Worm (Caenorhabditis elegans) whole organism, L1 larva: ENCODE measurements around the gene ula-1.

Experiments used
- C04F5.9 ChIP-seq: sonication (generic microtip); optimal IDR thresholded peaks from 2 replicates; lab custom pipeline; 2016; ENCODE audit warnings: missing genetic modification characterization, missing compliant biosample characterization
- C16A3.4 ChIP-seq: fragments of 150-350 bp; optimal IDR thresholded peaks from 2 replicates; lab custom pipeline; 2014; ENCODE audit warnings: missing biosample characterization, missing genetic modification characterization
- C34B4.2 ChIP-seq: sonication (generic microtip); optimal IDR thresholded peaks from 2 replicates; lab custom pipeline; 2017; ENCODE audit warnings: mild to moderate bottlenecking, missing genetic modification characterization, missing compliant biosample characterization
- F16B12.6 ChIP-seq: fragments of 150-350 bp; optimal IDR thresholded peaks from 2 replicates; lab custom pipeline; 2014; ENCODE audit warnings: missing biosample characterization, missing genetic modification characterization
- aha-1 ChIP-seq: fragments of 150-350 bp; optimal IDR thresholded peaks from 2 replicates; lab custom pipeline; 2014; ENCODE audit warnings: missing biosample characterization, missing genetic modification characterization
- alr-1 ChIP-seq: fragments of 200-800 bp; sonication (Bioruptor generic); optimal IDR thresholded peaks from 2 replicates; lab custom pipeline; 2018; ENCODE audit warnings: borderline replicate concordance, mild to moderate bottlenecking, missing genetic modification characterization, missing compliant biosample characterization
- blmp-1 ChIP-seq: fragments of 150-350 bp; optimal IDR thresholded peaks from 2 replicates; lab custom pipeline; 2014; ENCODE audit warnings: missing biosample characterization, missing genetic modification characterization
- ceh-63 ChIP-seq: fragments of 200-800 bp; sonication (Bioruptor generic); optimal IDR thresholded peaks from 2 replicates; lab custom pipeline; 2018; ENCODE audit warnings: mild to moderate bottlenecking, missing genetic modification characterization, missing compliant biosample characterization
- ceh-8 ChIP-seq: fragments of 200-800 bp; sonication (Bioruptor generic); optimal IDR thresholded peaks from 2 replicates; lab custom pipeline; 2018; ENCODE audit warnings: mild to moderate bottlenecking, missing genetic modification characterization, moderate library complexity, missing compliant biosample characterization
- ces-1 ChIP-seq: fragments of 150-350 bp; optimal IDR thresholded peaks from 2 replicates; lab custom pipeline; 2014; ENCODE audit warnings: missing biosample characterization, missing genetic modification reagents, missing genetic modification characterization
- dpl-1 ChIP-seq, 3 experiments: fragments of 150-350 bp in 2 of 3; sonication (generic microtip) in 1 of 3; optimal IDR thresholded peaks; 2 replicates each; lab custom pipeline; 2014 to 2017; ENCODE audit warnings: missing biosample characterization in 3 of 3, missing genetic modification characterization in 3 of 3, missing genetic modification reagents in 3 of 3
- dsc-1 ChIP-seq: sonication (generic microtip); optimal IDR thresholded peaks from 2 replicates; lab custom pipeline; 2016; ENCODE audit warnings: mild to moderate bottlenecking, missing genetic modification characterization, missing compliant biosample characterization
- efl-1 ChIP-seq, 4 experiments: fragments of 150-350 bp; optimal IDR thresholded peaks in 3 of 4; peaks in 1 of 4; 1 replicate in 1 of 4; 2 replicates in 3 of 4; lab custom pipeline; 2014; ENCODE audit warnings: missing biosample characterization in 2 of 4, missing genetic modification characterization in 2 of 4, missing genetic modification reagents in 2 of 4
- egl-13 ChIP-seq: sonication (generic microtip); optimal IDR thresholded peaks from 2 replicates; lab custom pipeline; 2016; ENCODE audit warnings: missing genotype, missing genetic modification reagents, missing genetic modification characterization, missing compliant biosample characterization
- elt-3 ChIP-seq, 6 experiments: fragments of 150-350 bp in 1 of 6; sonication (generic microtip); optimal IDR thresholded peaks; 2 replicates each; lab custom pipeline; 2017 to 2018; ENCODE audit warnings: missing biosample characterization in 6 of 6, missing genetic modification characterization in 6 of 6, inconsistent platforms in 1 of 6
- fos-1 ChIP-seq: fragments of 150-350 bp; optimal IDR thresholded peaks from 2 replicates; lab custom pipeline; 2014; ENCODE audit warnings: missing biosample characterization, missing genetic modification characterization
- hlh-17 ChIP-seq: fragments of 200-800 bp; sonication (Bioruptor generic); optimal IDR thresholded peaks from 2 replicates; lab custom pipeline; 2018; ENCODE audit warnings: missing genetic modification characterization, mild to moderate bottlenecking, missing compliant biosample characterization, moderate library complexity, borderline replicate concordance
- hlh-4 ChIP-seq: sonication (generic microtip); optimal IDR thresholded peaks from 2 replicates; lab custom pipeline; 2016; ENCODE audit warnings: mild to moderate bottlenecking, missing genetic modification characterization, missing compliant biosample characterization
- hpl-2 ChIP-seq: fragments of 150-350 bp; optimal IDR thresholded peaks from 2 replicates; lab custom pipeline; 2014; ENCODE audit warnings: missing biosample characterization, missing genetic modification reagents, missing genetic modification characterization
- lin-13 ChIP-seq: fragments of 150-350 bp; optimal IDR thresholded peaks from 2 replicates; lab custom pipeline; 2014; ENCODE audit warnings: missing biosample characterization, missing genetic modification reagents, missing genetic modification characterization
- lin-14 ChIP-seq: fragments of 200-800 bp; sonication (Bioruptor generic); optimal IDR thresholded peaks from 2 replicates; lab custom pipeline; 2018; ENCODE audit warnings: mild to moderate bottlenecking, missing genetic modification characterization, moderate library complexity, missing compliant biosample characterization
- lin-15B ChIP-seq: fragments of 150-350 bp; sonication (generic microtip); optimal IDR thresholded peaks from 3 replicates; lab custom pipeline; 2014; ENCODE audit warnings: missing biosample characterization, missing genetic modification characterization
- lin-35 ChIP-seq, 2 experiments: fragments of 150-350 bp; optimal IDR thresholded peaks; 2 replicates each; lab custom pipeline; 2014; ENCODE audit warnings: missing biosample characterization in 2 of 2, missing genetic modification characterization in 2 of 2, missing genetic modification reagents in 2 of 2
- lin-39 ChIP-seq: fragments of 150-350 bp; optimal IDR thresholded peaks from 2 replicates; lab custom pipeline; 2014; ENCODE audit warnings: missing biosample characterization, missing genetic modification reagents, missing genetic modification characterization
- lir-3 ChIP-seq: sonication (generic microtip); optimal IDR thresholded peaks from 2 replicates; lab custom pipeline; 2016; ENCODE audit warnings: mild to moderate bottlenecking, missing genetic modification characterization, moderate library complexity, missing compliant biosample characterization; ENCODE audit not compliant: poor library complexity
- lsy-2 ChIP-seq, 2 experiments: fragments of 150-350 bp; optimal IDR thresholded peaks; 2 replicates each; lab custom pipeline; 2014; ENCODE audit warnings: missing biosample characterization in 2 of 2, missing genetic modification characterization in 2 of 2
- mab-9 ChIP-seq: fragments of 200-800 bp; sonication (Bioruptor generic); IDR thresholded peaks from 2 replicates; pipeline ENCODE4 v1.3.6; 2022; ENCODE audit warnings: missing genetic modification reagents, missing genetic modification characterization, missing compliant biosample characterization
- mdl-1 ChIP-seq, 2 experiments: fragments of 150-350 bp; optimal IDR thresholded peaks; 2 replicates each; lab custom pipeline; 2014 to 2017; ENCODE audit warnings: missing biosample characterization in 2 of 2, missing genetic modification characterization in 2 of 2, inconsistent platforms in 1 of 2
- mef-2 ChIP-seq: fragments of 150-350 bp; optimal IDR thresholded peaks from 2 replicates; lab custom pipeline; 2014; ENCODE audit warnings: missing biosample characterization, missing genetic modification characterization
- mep-1 ChIP-seq: fragments of 150-350 bp; optimal IDR thresholded peaks from 2 replicates; lab custom pipeline; 2014; ENCODE audit warnings: missing biosample characterization, missing genetic modification characterization
- nhr-12 ChIP-seq: sonication (generic microtip); optimal IDR thresholded peaks from 2 replicates; lab custom pipeline; 2017; ENCODE audit warnings: missing biosample characterization, missing genetic modification characterization
- nhr-237 ChIP-seq: fragments of 150-350 bp; optimal IDR thresholded peaks from 2 replicates; lab custom pipeline; 2014; ENCODE audit warnings: missing biosample characterization, missing genetic modification characterization
- nhr-28 ChIP-seq: fragments of 150-350 bp; optimal IDR thresholded peaks from 2 replicates; lab custom pipeline; 2014; ENCODE audit warnings: missing biosample characterization, missing genetic modification characterization
- nhr-71 ChIP-seq: sonication (generic microtip); optimal IDR thresholded peaks from 2 replicates; lab custom pipeline; 2016; ENCODE audit warnings: mild to moderate bottlenecking, missing genetic modification characterization, moderate library complexity, missing compliant biosample characterization
- nhr-76 ChIP-seq: sonication (generic microtip); optimal IDR thresholded peaks from 2 replicates; lab custom pipeline; 2017; ENCODE audit warnings: missing biosample characterization, missing genetic modification characterization
- nhr-84 ChIP-seq: sonication (generic microtip); optimal IDR thresholded peaks from 2 replicates; lab custom pipeline; 2017; ENCODE audit warnings: missing biosample characterization, missing genetic modification characterization
- nhr-90 ChIP-seq: sonication (generic microtip); optimal IDR thresholded peaks from 2 replicates; lab custom pipeline; 2016; ENCODE audit warnings: mild to moderate bottlenecking, missing genetic modification characterization, missing compliant biosample characterization; ENCODE audit not compliant: poor library complexity
- pax-3 ChIP-seq: fragments of 200-800 bp; sonication (Bioruptor generic); optimal IDR thresholded peaks from 2 replicates; lab custom pipeline; 2018; ENCODE audit warnings: mild to moderate bottlenecking, missing genetic modification characterization, moderate library complexity, missing compliant biosample characterization
- skn-1 ChIP-seq: fragments of 150-350 bp; optimal IDR thresholded peaks from 2 replicates; lab custom pipeline; 2014; ENCODE audit warnings: missing biosample characterization, missing genetic modification characterization
- snpc-4 ChIP-seq: fragments of 150-350 bp; optimal IDR thresholded peaks from 2 replicates; lab custom pipeline; 2014; ENCODE audit warnings: missing biosample characterization, missing genetic modification characterization
- snu-23 ChIP-seq: sonication (generic microtip); optimal IDR thresholded peaks from 2 replicates; lab custom pipeline; 2016; ENCODE audit warnings: missing genetic modification characterization, missing compliant biosample characterization
- sox-4 ChIP-seq: sonication (generic microtip); optimal IDR thresholded peaks from 2 replicates; lab custom pipeline; 2016; ENCODE audit warnings: missing genetic modification characterization, missing compliant biosample characterization
- sptf-1 ChIP-seq: fragments of 150-350 bp; optimal IDR thresholded peaks from 2 replicates; lab custom pipeline; 2014; ENCODE audit warnings: missing biosample characterization, missing genetic modification characterization
- swsn-7 ChIP-seq: sonication (generic microtip); optimal IDR thresholded peaks from 2 replicates; lab custom pipeline; 2016; ENCODE audit warnings: missing genetic modification characterization, missing compliant biosample characterization
- tlp-1 ChIP-seq: fragments of 150-350 bp; optimal IDR thresholded peaks from 2 replicates; lab custom pipeline; 2014; ENCODE audit warnings: missing biosample characterization, missing genetic modification characterization
- unc-130 ChIP-seq: fragments of 150-350 bp; optimal IDR thresholded peaks from 2 replicates; lab custom pipeline; 2017; ENCODE audit warnings: missing biosample characterization, missing genetic modification characterization, inconsistent platforms
- unc-30 ChIP-seq: sonication (generic microtip); optimal IDR thresholded peaks from 2 replicates; lab custom pipeline; 2017; ENCODE audit warnings: missing biosample characterization, missing genetic modification characterization
- unc-86 ChIP-seq: sonication (generic microtip); optimal IDR thresholded peaks from 2 replicates; lab custom pipeline; 2016; ENCODE audit warnings: missing genetic modification characterization, missing compliant biosample characterization
- unc-98 ChIP-seq: fragments of 200-800 bp; sonication (Bioruptor generic); IDR thresholded peaks from 2 replicates; pipeline ENCODE4 v1.3.6; 2022; ENCODE audit warnings: missing genetic modification characterization, missing compliant biosample characterization
- zip-4 ChIP-seq: fragments of 200-800 bp; sonication (Bioruptor generic); optimal IDR thresholded peaks from 2 replicates; lab custom pipeline; 2018; ENCODE audit warnings: mild to moderate bottlenecking, missing genetic modification characterization, moderate library complexity, missing compliant biosample characterization
- ztf-11 ChIP-seq, 2 experiments: sonication (generic microtip); optimal IDR thresholded peaks; 2 replicates each; lab custom pipeline; 2016 to 2017; ENCODE audit warnings: missing genetic modification characterization in 2 of 2, missing biosample characterization in 1 of 2, missing compliant biosample characterization in 1 of 2
- ztf-4 ChIP-seq: fragments of 150-350 bp; optimal IDR thresholded peaks from 2 replicates; lab custom pipeline; 2014; ENCODE audit warnings: missing biosample characterization, missing genetic modification characterization

The ula-1 gene

ce11 chrIII:4962886-4963285, 42.8 kb upstream of the ula-1 start, which contains the start of gene C27F2.9 (continued):
- TF ChIP-seq ztf-11 (tag; optimal IDR thresholded peaks at IDR 0.05; lab: Kevin White, UChicago) = peak in 1 of 2 experiments; percentile 83
- peak; percentile 21 for TF ChIP-seq nhr-12
- peak; percentile 72 for TF ChIP-seq zip-4 (GFP tag; lab: Kevin White, UChicago)
- TF ChIP-seq mep-1 = peak; percentile 95
- TF ChIP-seq dpl-1 (GFP tag; optimal IDR thresholded peaks at IDR 0.05; lab: Kevin White, UChicago) = peak; percentile 99 to 100 (median 99)
- peak; percentile 95 for TF ChIP-seq nhr-71 (tag; lab: Kevin White, UChicago)
- TF ChIP-seq nhr-28 = no peak
- peak; percentile 78 for TF ChIP-seq pax-3
- peak; percentile 88 for TF ChIP-seq lin-14 (GFP tag; lab: Kevin White, UChicago)
- TF ChIP-seq lin-13 = peak; percentile 71
- peak in 1 of 2 experiments; percentile 71 for TF ChIP-seq mdl-1 (tag; optimal IDR thresholded peaks at IDR 0.05; lab: Kevin White, UChicago)
- no peak for TF ChIP-seq nhr-84 (tag; lab: Kevin White, UChicago)
- peak; percentile 84 for TF ChIP-seq mab-9
- TF ChIP-seq ztf-4 (tag; lab: Kevin White, UChicago) = peak; percentile 61
- peak; percentile 75 for TF ChIP-seq F16B12.6 (tag; lab: Kevin White, UChicago)
- TF ChIP-seq dsc-1 (tag; lab: Kevin White, UChicago) = peak; percentile 94
- peak; percentile 89 for TF ChIP-seq unc-86 (tag; lab: Kevin White, UChicago)
- no peak for TF ChIP-seq ces-1
- TF ChIP-seq sox-4 (tag; lab: Kevin White, UChicago) = peak; percentile 82
- peak; percentile 86 for TF ChIP-seq lin-39 (tag; lab: Kevin White, UChicago)
- TF ChIP-seq C16A3.4 = peak; percentile 92
- TF ChIP-seq ceh-63 = no peak
- TF ChIP-seq sptf-1 (tag; lab: Kevin White, UChicago) = no peak
- peak; percentile 84 for TF ChIP-seq nhr-237 (tag; lab: Kevin White, UChicago)
- TF ChIP-seq ceh-8 (GFP tag; lab: Kevin White, UChicago) = peak; percentile 84
- TF ChIP-seq nhr-90 (tag; lab: Kevin White, UChicago) = peak; percentile 94
- peak; percentile 98 to 99 for TF ChIP-seq efl-1 (optimal IDR thresholded peaks at IDR 0.05; lab: Kevin White, UChicago)
- TF ChIP-seq efl-1 (GFP tag; optimal IDR thresholded peaks at IDR 0.05 in 1 of 2; lab: Kevin White, UChicago) = peak; percentile 99 to 100
- TF ChIP-seq lin-35 (GFP tag; optimal IDR thresholded peaks at IDR 0.05; lab: Kevin White, UChicago) = peak; percentile 99 to 100
- TF ChIP-seq C04F5.9 (tag; lab: Kevin White, UChicago) = peak; percentile 87
- no peak for TF ChIP-seq unc-98 (GFP tag; lab: Robert Waterston, UW)
- TF ChIP-seq elt-3 (tag; optimal IDR thresholded peaks at IDR 0.05; lab: Kevin White, UChicago) = peak in 4 of 6 experiments; percentile 3 to 87 (median 56)
- TF ChIP-seq fos-1 (tag; lab: Kevin White, UChicago) = peak; percentile 80
- TF ChIP-seq lir-3 (tag; lab: Kevin White, UChicago) = peak; percentile 77
- TF ChIP-seq hpl-2 (GFP tag; lab: Kevin White, UChicago) = no peak
- no peak for TF ChIP-seq nhr-76 (tag; lab: Kevin White, UChicago)
- no peak for TF ChIP-seq hlh-4 (tag; lab: Kevin White, UChicago)
- peak; percentile 81 for TF ChIP-seq unc-130 (tag; lab: Kevin White, UChicago)
- no peak for TF ChIP-seq alr-1 (tag; lab: Kevin White, UChicago)
- peak; percentile 94 for TF ChIP-seq lsy-2 (tag; optimal IDR thresholded peaks at IDR 0.05; lab: Kevin White, UChicago)
- no peak for TF ChIP-seq unc-30 (tag; lab: Kevin White, UChicago)
- peak; percentile 84 for TF ChIP-seq egl-13 (tag; lab: Kevin White, UChicago)
- no peak for TF ChIP-seq hlh-17 (GFP tag; lab: Kevin White, UChicago)
- TF ChIP-seq snpc-4 = peak; percentile 73
- peak; percentile 75 for TF ChIP-seq lin-15B
- peak; percentile 94 for TF ChIP-seq swsn-7 (tag; lab: Kevin White, UChicago)
- peak; percentile 94 for TF ChIP-seq snu-23
- peak; percentile 91 for TF ChIP-seq skn-1 (tag; lab: Kevin White, UChicago)
- no peak for TF ChIP-seq tlp-1 (tag; lab: Kevin White, UChicago)
- peak; percentile 36 for TF ChIP-seq C34B4.2 (tag; lab: Kevin White, UChicago)
- peak; percentile 56 for TF ChIP-seq aha-1 (tag; lab: Kevin White, UChicago)
- TF ChIP-seq blmp-1 (tag; lab: Kevin White, UChicago) = peak; percentile 71
- TF ChIP-seq mef-2 (tag; lab: Kevin White, UChicago) = peak; percentile 5
